Fruit fly (Drosophila melanogaster) Kc167 (cell line): ENCODE measurements around the gene Jon65Ai.

ENCODE experiments used
- Sin3A ChIP-seq: fragments of >200 bp; optimal IDR thresholded peaks from 2 replicates; lab custom pipeline; 2018; ENCODE audit warnings: missing external identifiers
- insv ChIP-seq: fragments of >200 bp; optimal IDR thresholded peaks from 3 replicates; lab custom pipeline; 2018; ENCODE audit warnings: missing external identifiers
- psq ChIP-seq: fragments of >200 bp; optimal IDR thresholded peaks from 2 replicates; lab custom pipeline; 2017; ENCODE audit warnings: missing external identifiers

- no peak for TF ChIP-seq insv (lab: Kevin White, UChicago)
- no peak for TF ChIP-seq Sin3A (lab: Kevin White, UChicago)
- TF ChIP-seq psq (lab: Kevin White, UChicago) = no peak
Measured at dm6 chr3L:6050230-6050807, 3.9 kb downstream of the Jon65Ai start, which contains the start of gene Jon65Aiii.
